Worm (Caenorhabditis elegans) whole organism, L1 larva: ENCODE data around the gene osta-1.

ENCODE experiments used
- C16A3.4 ChIP-seq: fragments of 150-350 bp; optimal IDR thresholded peaks from 2 replicates; lab custom pipeline; 2014; ENCODE audit warnings: missing biosample characterization, missing genetic modification characterization
- ces-1 ChIP-seq: fragments of 150-350 bp; optimal IDR thresholded peaks from 2 replicates; lab custom pipeline; 2014; ENCODE audit warnings: missing biosample characterization, missing genetic modification reagents, missing genetic modification characterization
- fos-1 ChIP-seq: fragments of 150-350 bp; optimal IDR thresholded peaks from 2 replicates; lab custom pipeline; 2014; ENCODE audit warnings: missing biosample characterization, missing genetic modification characterization
- lin-13 ChIP-seq: fragments of 150-350 bp; optimal IDR thresholded peaks from 2 replicates; lab custom pipeline; 2014; ENCODE audit warnings: missing biosample characterization, missing genetic modification reagents, missing genetic modification characterization
- lin-35 ChIP-seq, 2 experiments: fragments of 150-350 bp; optimal IDR thresholded peaks; 2 replicates each; lab custom pipeline; 2014; ENCODE audit warnings: missing biosample characterization in 2 of 2, missing genetic modification characterization in 2 of 2, missing genetic modification reagents in 2 of 2
- mdl-1 ChIP-seq, 2 experiments: fragments of 150-350 bp; optimal IDR thresholded peaks; 2 replicates each; lab custom pipeline; 2014 to 2017; ENCODE audit warnings: missing biosample characterization in 2 of 2, missing genetic modification characterization in 2 of 2, inconsistent platforms in 1 of 2
- pqm-1 ChIP-seq: sonication (generic microtip); optimal IDR thresholded peaks from 3 replicates; lab custom pipeline; 2017; ENCODE audit warnings: missing biosample characterization, missing genetic modification characterization
- skn-1 ChIP-seq: fragments of 150-350 bp; optimal IDR thresholded peaks from 2 replicates; lab custom pipeline; 2014; ENCODE audit warnings: missing biosample characterization, missing genetic modification characterization
- snpc-4 ChIP-seq: fragments of 150-350 bp; optimal IDR thresholded peaks from 2 replicates; lab custom pipeline; 2014; ENCODE audit warnings: missing biosample characterization, missing genetic modification characterization
- unc-62 ChIP-seq: fragments of 150-350 bp; optimal IDR thresholded peaks from 2 replicates; lab custom pipeline; 2014; ENCODE audit warnings: missing biosample characterization, missing genetic modification reagents, missing genetic modification characterization
- ztf-11 ChIP-seq, 2 experiments: sonication (generic microtip); optimal IDR thresholded peaks; 2 replicates each; lab custom pipeline; 2016 to 2017; ENCODE audit warnings: missing genetic modification characterization in 2 of 2, missing biosample characterization in 1 of 2, missing compliant biosample characterization in 1 of 2

DNA sequence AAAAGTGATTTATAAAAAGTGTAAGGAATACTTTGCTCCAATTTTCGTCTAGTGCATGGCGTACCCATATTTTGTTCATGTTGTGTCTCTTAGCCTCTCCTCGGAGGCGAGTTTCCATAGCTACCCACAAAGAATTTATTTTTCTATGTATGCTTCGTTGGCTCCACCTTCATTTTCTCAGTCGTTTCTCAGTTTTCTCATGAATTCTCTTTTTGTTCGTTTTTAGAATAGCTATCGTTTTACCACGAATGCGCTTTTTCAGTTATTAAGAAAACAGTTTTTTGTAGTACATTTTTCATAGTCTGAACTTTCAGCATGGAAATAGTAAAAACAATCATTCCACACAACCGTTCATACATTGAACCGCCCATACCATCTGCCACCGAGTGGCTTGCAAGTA, at the start of gene osta-1:
- TF ChIP-seq pqm-1 (tag; lab: Kevin White, UChicago) (no peak), ces-1 (GFP tag; lab: Kevin White, UChicago) (no peak), unc-62 (no peak), snpc-4 (tag; lab: Kevin White, UChicago) (no peak), lin-13 (GFP tag; lab: Kevin White, UChicago) (no peak), mdl-1 (tag; optimal IDR thresholded peaks at IDR 0.05; lab: Kevin White, UChicago) (no peak), C16A3.4 (no peak), ztf-11 (tag; optimal IDR thresholded peaks at IDR 0.05; lab: Kevin White, UChicago) (no peak), fos-1 (tag; lab: Kevin White, UChicago) (no peak), lin-35 (GFP tag; optimal IDR thresholded peaks at IDR 0.05; lab: Kevin White, UChicago) (no peak), skn-1 (tag; lab: Kevin White, UChicago) (no peak)
